Fruit fly (Drosophila melanogaster): ENCODE measurements around the gene CG4238.

Gene CG4238

DNA sequence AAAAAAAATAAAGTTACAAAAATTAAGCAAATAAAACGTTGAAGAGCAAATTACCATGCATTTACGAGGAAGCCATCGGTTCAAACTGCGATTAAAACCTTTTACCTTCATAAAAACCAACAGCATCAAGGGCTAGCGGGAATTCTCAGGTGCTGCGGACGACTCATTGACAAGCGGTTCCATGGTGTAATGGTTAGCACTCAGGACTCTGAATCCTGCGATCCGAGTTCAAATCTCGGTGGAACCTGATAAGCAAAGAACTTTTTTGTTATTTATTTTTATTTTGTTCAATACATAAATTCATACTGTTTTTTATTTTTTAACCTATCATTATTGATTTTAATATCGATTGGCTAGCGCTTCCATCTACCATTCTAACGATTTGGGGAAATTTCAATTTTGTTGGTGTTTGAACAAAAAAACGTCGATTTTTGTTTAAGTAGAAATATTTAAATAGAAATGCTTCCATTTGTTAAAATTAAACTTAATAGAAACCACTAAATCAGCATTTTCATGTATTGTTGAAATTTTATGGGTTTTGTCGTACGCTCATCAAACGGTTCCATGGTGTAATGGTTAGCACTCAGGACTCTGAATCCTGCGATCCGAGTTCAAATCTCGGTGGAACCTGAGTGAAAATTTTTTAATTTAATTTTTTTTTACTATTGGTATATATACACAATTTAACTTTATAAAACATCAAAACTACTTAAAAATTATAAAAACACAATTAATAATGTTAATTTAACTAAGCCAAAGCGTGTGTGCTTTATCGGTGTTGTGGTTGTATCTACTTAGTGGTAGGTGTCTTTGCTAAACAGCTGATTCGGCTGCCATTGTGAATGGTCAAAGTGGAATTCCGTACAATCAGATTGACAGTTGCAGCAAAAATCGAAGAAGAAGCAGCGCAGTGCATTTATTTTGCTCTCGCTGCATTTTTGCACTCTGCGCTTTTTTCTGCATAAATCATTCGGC is at the start of gene CG4238:
TSS of gene CG4238 (plus strand) at position 880 of the 975 bp plus-strand sequence.
- TF ChIP-seq tj (GFP tag; optimal IDR thresholded peaks at IDR 0.05) (peak; percentile 99), toe (GFP tag; optimal IDR thresholded peaks at IDR 0.05) (no peak), ovo (GFP tag; optimal IDR thresholded peaks at IDR 0.05) (peak; percentile 60), CG7045 (GFP tag; optimal IDR thresholded peaks at IDR 0.05) (no peak), CG11617 (GFP tag; optimal IDR thresholded peaks at IDR 0.05) (no peak), kay (GFP tag; ENCODE audit: borderline replicate concordance) (peak; percentile 68), Clk (GFP tag; optimal IDR thresholded peaks at IDR 0.05) (no peak), Mnt (GFP tag; optimal IDR thresholded peaks at IDR 0.05) (peak; percentile 53), CG14711 (tag; optimal IDR thresholded peaks at IDR 0.05) (no peak), cnc (optimal IDR thresholded peaks at IDR 0.05) (no peak), CG12768 (GFP tag; optimal IDR thresholded peaks at IDR 0.05) (no peak), pad (GFP tag; optimal IDR thresholded peaks at IDR 0.05) (no peak), Crg-1 (GFP tag; optimal IDR thresholded peaks at IDR 0.05) (no peak), bab1 (GFP tag; optimal IDR thresholded peaks at IDR 0.05) (peak; percentile 83), CG33017 (tag; optimal IDR thresholded peaks at IDR 0.05) (no peak), CG5204 (GFP tag; optimal IDR thresholded peaks at IDR 0.05) (no peak), cic (GFP tag; optimal IDR thresholded peaks at IDR 0.05) (no peak), Hr96 (GFP tag; optimal IDR thresholded peaks at IDR 0.05) (no peak), CG1620 (GFP tag; optimal IDR thresholded peaks at IDR 0.05) (no peak), CG7101 (tag; optimal IDR thresholded peaks at IDR 0.05) (no peak)

- TF ChIP-seq toe (GFP tag; optimal IDR thresholded peaks at IDR 0.05) (no peak), Crg-1 (GFP tag; optimal IDR thresholded peaks at IDR 0.05) (no peak), Clk (GFP tag; optimal IDR thresholded peaks at IDR 0.05) (no peak), CG7045 (GFP tag; optimal IDR thresholded peaks at IDR 0.05) (no peak), CG33017 (tag; optimal IDR thresholded peaks at IDR 0.05) (no peak)
Measured at dm6 chr2L:1960056-1960455, 49.6 kb upstream of the CG4238 start.

- no peak for TF ChIP-seq CG11617 (GFP tag; optimal IDR thresholded peaks at IDR 0.05)
- no peak for TF ChIP-seq cic (GFP tag; optimal IDR thresholded peaks at IDR 0.05)
- TF ChIP-seq ovo (GFP tag; optimal IDR thresholded peaks at IDR 0.05) = no peak
- TF ChIP-seq Crg-1 (GFP tag; optimal IDR thresholded peaks at IDR 0.05) = no peak
- TF ChIP-seq Mnt (GFP tag; optimal IDR thresholded peaks at IDR 0.05) = no peak
- no peak for TF ChIP-seq Clk (GFP tag; optimal IDR thresholded peaks at IDR 0.05)
- TF ChIP-seq pad (GFP tag; optimal IDR thresholded peaks at IDR 0.05) = no peak
- no peak for TF ChIP-seq bab1 (GFP tag; optimal IDR thresholded peaks at IDR 0.05)
- TF ChIP-seq kay (GFP tag; ENCODE audit: borderline replicate concordance) = no peak
Measured at dm6 chr2L:1961932-1962496, 47.6 kb upstream of the CG4238 start.

DNA sequence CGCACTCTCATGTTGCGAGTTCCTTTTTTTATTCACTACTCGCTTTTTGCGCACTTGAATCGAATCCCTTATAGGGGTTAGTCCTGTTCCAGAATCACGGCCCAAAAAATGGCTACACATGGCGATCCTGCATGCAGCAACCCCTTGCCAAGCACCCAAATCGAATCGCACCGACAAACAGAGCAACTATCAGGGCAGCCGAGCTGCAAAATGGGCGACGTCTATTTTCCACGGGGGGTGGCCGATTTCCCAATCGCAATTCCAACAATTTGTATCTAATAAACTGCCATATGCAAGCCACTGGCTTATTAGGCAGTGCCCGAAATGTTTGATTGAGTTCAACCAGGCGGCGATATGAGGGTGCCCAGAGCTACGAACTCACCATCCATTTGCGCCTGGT is 42.4 kb upstream of the CG4238 start:
- no peak for TF ChIP-seq cic (GFP tag; optimal IDR thresholded peaks at IDR 0.05)
- TF ChIP-seq Hr96 (GFP tag; optimal IDR thresholded peaks at IDR 0.05) = no peak
- no peak for TF ChIP-seq CG33017 (tag; optimal IDR thresholded peaks at IDR 0.05)
- no peak for TF ChIP-seq tj (GFP tag; optimal IDR thresholded peaks at IDR 0.05)
- no peak for TF ChIP-seq bab1 (GFP tag; optimal IDR thresholded peaks at IDR 0.05)
- no peak for TF ChIP-seq CG5204 (GFP tag; optimal IDR thresholded peaks at IDR 0.05)
- no peak for TF ChIP-seq CG7101 (tag; optimal IDR thresholded peaks at IDR 0.05)
- TF ChIP-seq Clk (GFP tag; optimal IDR thresholded peaks at IDR 0.05) = no peak
- no peak for TF ChIP-seq CG7045 (GFP tag; optimal IDR thresholded peaks at IDR 0.05)
- no peak for TF ChIP-seq CG11617 (GFP tag; optimal IDR thresholded peaks at IDR 0.05)
- TF ChIP-seq cnc (optimal IDR thresholded peaks at IDR 0.05) = no peak
- no peak for TF ChIP-seq toe (GFP tag; optimal IDR thresholded peaks at IDR 0.05)
- TF ChIP-seq kay (GFP tag; ENCODE audit: borderline replicate concordance) = no peak
- no peak for TF ChIP-seq CG1620 (GFP tag; optimal IDR thresholded peaks at IDR 0.05)
- no peak for TF ChIP-seq pad (GFP tag; optimal IDR thresholded peaks at IDR 0.05)
- no peak for TF ChIP-seq CG12768 (GFP tag; optimal IDR thresholded peaks at IDR 0.05)
- TF ChIP-seq Crg-1 (GFP tag; optimal IDR thresholded peaks at IDR 0.05) = no peak
- TF ChIP-seq Mnt (GFP tag; optimal IDR thresholded peaks at IDR 0.05) = no peak
- TF ChIP-seq CG14711 (tag; optimal IDR thresholded peaks at IDR 0.05) = no peak
- TF ChIP-seq ovo (GFP tag; optimal IDR thresholded peaks at IDR 0.05) = no peak

DNA sequence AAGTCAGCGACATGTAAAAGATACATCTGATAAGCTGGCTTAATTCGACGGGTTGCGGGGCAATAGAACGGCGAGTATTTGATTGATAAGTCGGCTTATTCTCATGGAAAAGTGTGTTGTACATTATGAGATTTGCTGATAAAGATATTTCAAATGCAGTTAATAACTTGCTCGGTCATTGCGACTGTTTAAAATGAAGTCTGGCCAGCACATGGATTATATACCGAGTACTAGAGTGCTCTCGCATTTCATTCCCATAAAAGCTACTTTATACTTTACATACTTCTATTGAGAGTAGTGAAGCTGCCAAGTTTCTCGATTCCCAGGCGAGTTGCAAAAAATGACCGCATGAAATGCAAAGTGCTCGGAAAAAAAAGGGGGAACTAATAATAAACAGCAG is 41.8 kb upstream of the CG4238 start:
- no peak for TF ChIP-seq cic (GFP tag; optimal IDR thresholded peaks at IDR 0.05)
- no peak for TF ChIP-seq CG7045 (GFP tag; optimal IDR thresholded peaks at IDR 0.05)
- TF ChIP-seq tj (GFP tag; optimal IDR thresholded peaks at IDR 0.05) = no peak
- TF ChIP-seq toe (GFP tag; optimal IDR thresholded peaks at IDR 0.05) = no peak
- no peak for TF ChIP-seq Clk (GFP tag; optimal IDR thresholded peaks at IDR 0.05)
- no peak for TF ChIP-seq CG1620 (GFP tag; optimal IDR thresholded peaks at IDR 0.05)
- no peak for TF ChIP-seq Hr96 (GFP tag; optimal IDR thresholded peaks at IDR 0.05)
- no peak for TF ChIP-seq CG5204 (GFP tag; optimal IDR thresholded peaks at IDR 0.05)
- TF ChIP-seq CG11617 (GFP tag; optimal IDR thresholded peaks at IDR 0.05) = no peak
- TF ChIP-seq Crg-1 (GFP tag; optimal IDR thresholded peaks at IDR 0.05) = no peak
- TF ChIP-seq bab1 (GFP tag; optimal IDR thresholded peaks at IDR 0.05) = no peak
- no peak for TF ChIP-seq CG14711 (tag; optimal IDR thresholded peaks at IDR 0.05)
